Worm (Caenorhabditis elegans): ENCODE measurements around the gene gar-1.
A peak's percentile ranks its signal among the peaks of the same experiment; 100 is the strongest.

gar-1 gene

DNA sequence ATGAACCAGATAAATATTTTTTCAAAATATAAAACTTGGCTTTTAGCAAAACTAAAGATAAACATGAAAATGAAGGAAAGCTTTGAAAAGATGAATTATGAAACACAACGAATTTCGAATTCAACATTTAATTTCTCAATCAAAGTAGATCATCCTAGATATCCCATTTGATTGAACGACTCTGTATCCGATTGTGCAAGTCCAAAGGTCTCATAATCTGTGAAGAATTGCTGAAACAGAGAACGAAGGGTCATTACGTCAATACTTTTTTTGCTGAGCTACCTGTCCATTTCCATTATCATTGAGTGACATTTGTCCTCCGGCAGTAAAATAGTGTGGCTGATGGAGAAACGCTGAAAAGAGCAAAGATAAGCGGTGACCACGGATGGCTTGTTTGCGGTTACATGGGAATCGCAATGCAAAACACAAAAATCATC is 38.0 kb upstream of the gar-1 start:
- 0 out of 2 replicates have a peak, but pooled peaks have one; percentile 24 for TF ChIP-seq sea-2 (GFP tag; IDR thresholded peaks at IDR 0.05)
- peak; percentile 45 for TF ChIP-seq pbrm-1 (GFP tag; IDR thresholded peaks at IDR 0.05)
- TF ChIP-seq repo-1 (tag; optimal IDR thresholded peaks at IDR 0.05), result peak; percentile 69
- no peak for TF ChIP-seq K12H6.12 (tag; optimal IDR thresholded peaks at IDR 0.05)
- peak; percentile 19; the same call in 1 of the 2 replicates for TF ChIP-seq C17E4.6 (GFP tag; IDR thresholded peaks at IDR 0.05)
- peak; percentile 92 for TF ChIP-seq nhr-80 (tag; optimal IDR thresholded peaks at IDR 0.05)
- TF ChIP-seq ztf-3 (GFP tag; optimal IDR thresholded peaks at IDR 0.05), result peak; percentile 4
- no peak for TF ChIP-seq T07F8.4 (tag; optimal IDR thresholded peaks at IDR 0.05)
- TF ChIP-seq unc-130 (GFP tag; optimal IDR thresholded peaks at IDR 0.05), result no peak
- TF ChIP-seq gei-17 (GFP tag; optimal IDR thresholded peaks at IDR 0.05), result peak; percentile 55
- no peak for TF ChIP-seq tbx-9 (tag; optimal IDR thresholded peaks at IDR 0.05; ENCODE audit: borderline replicate concordance)
- no peak for TF ChIP-seq egl-18 (GFP tag; IDR thresholded peaks at IDR 0.05)
- peak; percentile 92 for TF ChIP-seq Y53G8AR.9 (GFP tag; conservative IDR thresholded peaks at IDR 0.05)
- TF ChIP-seq ekl-4 (GFP tag; IDR thresholded peaks at IDR 0.05), result peak; percentile 71
- no peak for TF ChIP-seq bed-2 (GFP tag; IDR thresholded peaks at IDR 0.05)
- TF ChIP-seq chd-7 (tag; optimal IDR thresholded peaks at IDR 0.05), result peak; percentile 87
- no peak for TF ChIP-seq madf-6 (GFP tag; IDR thresholded peaks at IDR 0.05)
- no peak for TF ChIP-seq rpc-1 (optimal IDR thresholded peaks at IDR 0.05)
- no peak for TF ChIP-seq rpc-1 (tag; optimal IDR thresholded peaks at IDR 0.05)
- TF ChIP-seq ZK185.1 (tag; optimal IDR thresholded peaks at IDR 0.05; ENCODE audit: poor library complexity, severe bottlenecking), result peak; percentile 18
- peak; percentile 92 for TF ChIP-seq B0336.3 (GFP tag; IDR thresholded peaks at IDR 0.05)
- peak; percentile 14 for TF ChIP-seq madf-10 (tag; optimal IDR thresholded peaks at IDR 0.05)
- no peak for TF ChIP-seq F49E8.2 (tag; optimal IDR thresholded peaks at IDR 0.05; ENCODE audit: insufficient read depth)
- TF ChIP-seq hlh-26 (GFP tag; conservative IDR thresholded peaks at IDR 0.05), result no peak
- no peak; the same call in 1 of the 2 replicates for TF ChIP-seq egl-44 (GFP tag; IDR thresholded peaks at IDR 0.05)
- TF ChIP-seq snpc-4 (GFP tag; optimal IDR thresholded peaks at IDR 0.05), result no peak
- no peak for TF ChIP-seq snpc-4 (tag; optimal IDR thresholded peaks at IDR 0.05)
- TF ChIP-seq C06A6.2 (GFP tag; conservative IDR thresholded peaks at IDR 0.05), result peak; percentile 38; the same call in 1 of the 2 replicates
- TF ChIP-seq F10E7.11 (tag; optimal IDR thresholded peaks at IDR 0.05), result peak; percentile 73
- no peak for TF ChIP-seq nfya-1 (tag; optimal IDR thresholded peaks at IDR 0.05; ENCODE audit: borderline replicate concordance, insufficient read depth)
- TF ChIP-seq ztf-6 (GFP tag; IDR thresholded peaks at IDR 0.05), result no peak
- peak; percentile 69 for TF ChIP-seq tlf-1 (GFP tag; optimal IDR thresholded peaks at IDR 0.05)
- no peak for TF ChIP-seq egrh-3 (GFP tag; IDR thresholded peaks at IDR 0.05)
- TF ChIP-seq D2030.7 (GFP tag; IDR thresholded peaks at IDR 0.05), result no peak
- TF ChIP-seq hmg-20 (GFP tag; IDR thresholded peaks at IDR 0.05), result peak; percentile 49; the same call in 1 of the 2 replicates
- peak; percentile 29 for TF ChIP-seq B0035.1 (tag; optimal IDR thresholded peaks at IDR 0.05)
- peak; percentile 78; the same call in 1 of the 2 replicates for TF ChIP-seq Y95B8A.8 (GFP tag; IDR thresholded peaks at IDR 0.05)
- peak; percentile 90 for TF ChIP-seq nfyb-1 (GFP tag; IDR thresholded peaks at IDR 0.05)
- 0 out of 2 replicates have a peak, but pooled peaks have one; percentile 57 for TF ChIP-seq nfya-2 (GFP tag; IDR thresholded peaks at IDR 0.05)
- TF ChIP-seq lin-54 (GFP tag; optimal IDR thresholded peaks at IDR 0.05), result peak; percentile 47
- TF ChIP-seq atf-7 (tag; optimal IDR thresholded peaks at IDR 0.05), result peak; percentile 93
- no peak for TF ChIP-seq snpc-1.3 (tag; optimal IDR thresholded peaks at IDR 0.05; ENCODE audit: insufficient read depth)
- TF ChIP-seq cebp-1 (GFP tag; IDR thresholded peaks at IDR 0.05), result no peak
- peak; percentile 79 for TF ChIP-seq cebp-1 (tag; optimal IDR thresholded peaks at IDR 0.05)
- TF ChIP-seq dpff-1 (tag; optimal IDR thresholded peaks at IDR 0.05), result peak; percentile 58
- TF ChIP-seq ztf-22 (GFP tag; optimal IDR thresholded peaks at IDR 0.05), result peak; percentile 40
- 0 out of 2 replicates have a peak, but pooled peaks have one; percentile 21 for TF ChIP-seq K11D2.4 (GFP tag; IDR thresholded peaks at IDR 0.05)
- peak; percentile 8 for TF ChIP-seq pha-4 (tag; optimal IDR thresholded peaks at IDR 0.05)
- TF ChIP-seq hsf-1 (GFP tag; IDR thresholded peaks at IDR 0.05), result peak; percentile 36; the same call in 1 of the 2 replicates

All from whole organism, young adult.